Worm (Caenorhabditis elegans) whole organism, young adult: ENCODE data around the gene T02H6.8.

Experiments used
- D2030.7 ChIP-seq: fragments of 200-800 bp; sonication (Bioruptor generic); IDR thresholded peaks from 2 replicates; pipeline ENCODE4 v1.3.6; 2022; ENCODE audit warnings: missing genetic modification reagents, missing genetic modification characterization, missing compliant biosample characterization
- ZK185.1 ChIP-seq: sonication (generic microtip); optimal IDR thresholded peaks from 2 replicates; lab custom pipeline; 2016; ENCODE audit warnings: mild to moderate bottlenecking, missing genetic modification characterization, missing compliant biosample characterization; ENCODE audit not compliant: poor library complexity, severe bottlenecking
- attf-6 ChIP-seq: fragments of 200-800 bp; sonication (Bioruptor generic); IDR thresholded peaks from 2 replicates; pipeline ENCODE4 v1.3.6; 2022; ENCODE audit warnings: missing genetic modification reagents, missing genetic modification characterization, missing compliant biosample characterization
- ceh-40 ChIP-seq: fragments of 200-800 bp; sonication (Bioruptor generic); IDR thresholded peaks from 2 replicates; pipeline ENCODE4 v1.3.6; 2022; ENCODE audit warnings: missing genetic modification characterization, missing compliant biosample characterization
- dpl-1 ChIP-seq: fragments of 150-350 bp; optimal IDR thresholded peaks from 2 replicates; lab custom pipeline; 2014; ENCODE audit warnings: missing biosample characterization, missing genetic modification reagents, missing genetic modification characterization
- gei-17 ChIP-seq: fragments of 200-800 bp; sonication (Bioruptor generic); optimal IDR thresholded peaks from 2 replicates; lab custom pipeline; 2018; ENCODE audit warnings: mild to moderate bottlenecking, missing genetic modification characterization, missing compliant biosample characterization
- hmg-1.2 ChIP-seq: fragments of 200-800 bp; sonication (Bioruptor generic); IDR thresholded peaks from 2 replicates; pipeline ENCODE4 v1.3.6; 2022; ENCODE audit warnings: missing genetic modification reagents, missing genetic modification characterization, missing compliant biosample characterization
- hsf-1 ChIP-seq: fragments of 200-800 bp; sonication (Bioruptor generic); IDR thresholded peaks from 2 replicates; pipeline ENCODE4 v1.3.6; 2022; ENCODE audit warnings: missing genetic modification reagents, missing genetic modification characterization, missing compliant biosample characterization
- nhr-120 ChIP-seq: fragments of 200-800 bp; sonication (Bioruptor generic); IDR thresholded peaks from 2 replicates; pipeline ENCODE4 v1.3.6; 2022; ENCODE audit warnings: missing genetic modification characterization, missing compliant biosample characterization
- tbx-9 ChIP-seq: sonication (generic microtip); optimal IDR thresholded peaks from 2 replicates; lab custom pipeline; 2016; ENCODE audit warnings: borderline replicate concordance, missing genetic modification characterization, inconsistent platforms, missing compliant biosample characterization
- unc-62 ChIP-seq: fragments of 150-350 bp; optimal IDR thresholded peaks from 2 replicates; lab custom pipeline; 2014; ENCODE audit warnings: missing biosample characterization, missing genetic modification reagents, missing genetic modification characterization

DNA sequence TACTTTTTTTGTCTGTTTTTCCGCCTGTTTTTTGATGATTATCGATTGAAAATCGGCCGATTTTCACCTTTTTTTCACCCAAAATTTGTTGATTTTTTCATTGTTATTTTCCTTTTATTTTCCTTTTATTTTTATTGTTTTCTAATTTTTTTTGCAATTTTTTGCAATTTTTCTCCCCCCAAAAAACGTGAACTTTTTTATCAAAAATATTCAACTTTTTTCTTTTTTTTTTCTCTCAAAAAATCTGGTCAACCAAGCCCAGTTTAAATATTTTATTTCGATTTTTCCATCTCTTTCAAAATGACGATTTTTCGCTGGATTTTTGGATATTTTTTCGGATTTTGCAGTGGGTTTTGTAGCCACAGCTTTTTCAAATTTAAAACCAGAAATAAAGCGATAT lies 42.9 kb downstream of the T02H6.8 start, which contains the start of gene rfip-2:
- TF ChIP-seq tbx-9 (tag; lab: Kevin White, UChicago) (no peak), hmg-1.2 (GFP tag; lab: Robert Waterston, UW) (no peak), ceh-40 (GFP tag; lab: Robert Waterston, UW) (no peak), dpl-1 (no peak), hsf-1 (GFP tag; lab: Robert Waterston, UW) (no peak), ZK185.1 (tag; lab: Kevin White, UChicago) (no peak), attf-6 (GFP tag; lab: Robert Waterston, UW) (no peak), nhr-120 (no peak), D2030.7 (GFP tag; lab: Robert Waterston, UW) (no peak), unc-62 (GFP tag; lab: Kevin White, UChicago) (no peak), gei-17 (GFP tag; lab: Kevin White, UChicago) (no peak)
